Worm (Caenorhabditis elegans) whole organism, L4 larva: ENCODE measurements around the gene R10F2.4.
A peak's percentile ranks its signal among the peaks of the same experiment; 100 is the strongest.

ENCODE experiments used
- F26F4.8 ChIP-seq: fragments of 200-800 bp; sonication (Bioruptor generic); conservative IDR thresholded peaks from 2 replicates; pipeline ENCODE4 v1.3.6; 2022; ENCODE audit warnings: missing genetic modification characterization, missing compliant biosample characterization
- F49E8.2 ChIP-seq: sonication (generic microtip); optimal IDR thresholded peaks from 2 replicates; lab custom pipeline; 2016; ENCODE audit warnings: missing compliant biosample characterization, mild to moderate bottlenecking, missing genetic modification characterization, borderline replicate concordance
- R02D3.7 ChIP-seq: fragments of 150-350 bp; sonication (generic microtip); optimal IDR thresholded peaks from 3 replicates; lab custom pipeline; 2014; ENCODE audit warnings: missing biosample characterization, missing genetic modification characterization
- Y48G9A.11 ChIP-seq: fragments of 200-800 bp; sonication (Bioruptor generic); IDR thresholded peaks from 2 replicates; pipeline ENCODE4 v1.3.6; 2022; ENCODE audit warnings: missing genetic modification reagents, missing genetic modification characterization, missing compliant biosample characterization
- aly-2 ChIP-seq: sonication (generic microtip); optimal IDR thresholded peaks from 2 replicates; lab custom pipeline; 2018; ENCODE audit warnings: missing biosample characterization, missing genetic modification characterization
- ceh-82 ChIP-seq: sonication (generic microtip); optimal IDR thresholded peaks from 2 replicates; lab custom pipeline; 2017; ENCODE audit warnings: missing biosample characterization, missing genetic modification characterization
- ctbp-1 ChIP-seq: fragments of 200-800 bp; sonication (Bioruptor generic); IDR thresholded peaks from 2 replicates; pipeline ENCODE4 v1.3.6; 2022; ENCODE audit warnings: missing genetic modification reagents, missing genetic modification characterization, missing compliant biosample characterization
- daf-12 ChIP-seq: fragments of 150-350 bp; optimal IDR thresholded peaks from 2 replicates; lab custom pipeline; 2014; ENCODE audit warnings: missing biosample characterization, missing genetic modification reagents, missing genetic modification characterization
- daf-8 ChIP-seq: fragments of 200-800 bp; sonication (Bioruptor generic); IDR thresholded peaks from 2 replicates; pipeline ENCODE4 v1.3.6; 2022; ENCODE audit warnings: missing genetic modification characterization, missing compliant biosample characterization
- duxl-1 ChIP-seq: sonication (generic microtip); optimal IDR thresholded peaks from 2 replicates; lab custom pipeline; 2016; ENCODE audit warnings: mild to moderate bottlenecking, missing genetic modification characterization, moderate library complexity, missing compliant biosample characterization; ENCODE audit not compliant: poor library complexity
- dve-1 ChIP-seq: sonication (generic microtip); optimal IDR thresholded peaks from 2 replicates; lab custom pipeline; 2017; ENCODE audit warnings: antibody characterized with exemption, mild to moderate bottlenecking, missing genetic modification characterization, missing compliant biosample characterization; ENCODE audit not compliant: insufficient read depth
- fos-1 ChIP-seq: fragments of 150-350 bp; optimal IDR thresholded peaks from 2 replicates; lab custom pipeline; 2014; ENCODE audit warnings: missing biosample characterization, missing genetic modification characterization
- gei-8 ChIP-seq: fragments of 200-800 bp; sonication (Bioruptor generic); optimal IDR thresholded peaks from 2 replicates; lab custom pipeline; 2018; ENCODE audit warnings: mild to moderate bottlenecking, missing genetic modification characterization, missing compliant biosample characterization
- hif-1 ChIP-seq, 2 experiments: sonication (generic microtip); optimal IDR thresholded peaks; 2 replicates each; lab custom pipeline; 2016 to 2017; ENCODE audit warnings: missing compliant biosample characterization in 2 of 2, missing genetic modification characterization in 2 of 2, missing genetic modification reagents in 2 of 2, missing genotype in 2 of 2, mild to moderate bottlenecking in 1 of 2
- hlh-30 ChIP-seq: sonication (generic microtip); optimal IDR thresholded peaks from 2 replicates; lab custom pipeline; 2017; ENCODE audit warnings: antibody characterized with exemption, mild to moderate bottlenecking, missing genetic modification characterization, missing compliant biosample characterization; ENCODE audit not compliant: insufficient read depth
- jun-1 ChIP-seq: fragments of 150-350 bp; optimal IDR thresholded peaks from 2 replicates; lab custom pipeline; 2014; ENCODE audit warnings: missing biosample characterization, missing genetic modification reagents, missing genetic modification characterization
- lim-7 ChIP-seq: fragments of 200-800 bp; sonication (Bioruptor generic); IDR thresholded peaks from 2 replicates; pipeline ENCODE4 v1.3.6; 2022; ENCODE audit warnings: missing genetic modification characterization, missing compliant biosample characterization
- lin-15B ChIP-seq: fragments of 150-350 bp; sonication (generic microtip); optimal IDR thresholded peaks from 3 replicates; lab custom pipeline; 2014; ENCODE audit warnings: missing biosample characterization, missing genetic modification characterization
- lin-38 ChIP-seq: fragments of 200-800 bp; sonication (Bioruptor generic); IDR thresholded peaks from 2 replicates; pipeline ENCODE4 v1.3.6; 2022; ENCODE audit warnings: missing genetic modification reagents, missing genetic modification characterization, missing compliant biosample characterization
- lsy-2 ChIP-seq, 2 experiments: fragments of 150-350 bp in 1 of 2; sonication (generic microtip) in 1 of 2; optimal IDR thresholded peaks; 2 replicates each; lab custom pipeline; 2014 to 2017; ENCODE audit warnings: missing biosample characterization in 2 of 2, missing genetic modification characterization in 2 of 2
- madf-5 ChIP-seq, 2 experiments: fragments of 200-800 bp; sonication (Bioruptor generic); IDR thresholded peaks; 2 replicates each; pipeline ENCODE4 v1.3.6; 2022; ENCODE audit warnings: missing compliant biosample characterization in 2 of 2, missing genetic modification characterization in 2 of 2
- mep-1 ChIP-seq: fragments of 150-350 bp; sonication (generic microtip); optimal IDR thresholded peaks from 3 replicates; lab custom pipeline; 2014; ENCODE audit warnings: missing biosample characterization, missing genetic modification characterization
- mxl-2 ChIP-seq: fragments of 200-800 bp; sonication (Bioruptor generic); conservative IDR thresholded peaks from 2 replicates; pipeline ENCODE4 v1.3.6; 2022; ENCODE audit warnings: missing genetic modification reagents, missing genetic modification characterization, missing compliant biosample characterization
- nhr-11 ChIP-seq: fragments of 150-350 bp; optimal IDR thresholded peaks from 2 replicates; lab custom pipeline; 2014; ENCODE audit warnings: missing biosample characterization, missing genetic modification characterization
- nhr-237 ChIP-seq: sonication (generic microtip); optimal IDR thresholded peaks from 2 replicates; lab custom pipeline; 2017; ENCODE audit warnings: missing biosample characterization, missing genetic modification characterization
- nhr-25 ChIP-seq: sonication (generic microtip); optimal IDR thresholded peaks from 2 replicates; lab custom pipeline; 2017; ENCODE audit warnings: missing genetic modification characterization, mild to moderate bottlenecking, missing compliant biosample characterization, antibody characterized with exemption, moderate library complexity, borderline replicate concordance; ENCODE audit not compliant: insufficient read depth
- nhr-42 ChIP-seq: fragments of 200-800 bp; sonication (Bioruptor generic); IDR thresholded peaks from 2 replicates; pipeline ENCODE4 v1.3.6; 2022; ENCODE audit warnings: missing genetic modification characterization, missing compliant biosample characterization
- nhr-76 ChIP-seq: fragments of 150-350 bp; optimal IDR thresholded peaks from 2 replicates; lab custom pipeline; 2014; ENCODE audit warnings: missing biosample characterization, missing genetic modification characterization
- nhr-77 ChIP-seq: fragments of 150-350 bp; optimal IDR thresholded peaks from 2 replicates; lab custom pipeline; 2014; ENCODE audit warnings: missing biosample characterization, missing genetic modification characterization
- php-3 ChIP-seq: fragments of 200-800 bp; sonication (Bioruptor generic); IDR thresholded peaks from 2 replicates; pipeline ENCODE4 v1.3.6; 2022; ENCODE audit warnings: missing genetic modification reagents, missing genetic modification characterization, missing compliant biosample characterization
- rbr-2 ChIP-seq: sonication (generic microtip); optimal IDR thresholded peaks from 2 replicates; lab custom pipeline; 2016; ENCODE audit warnings: missing genotype, missing genetic modification characterization, missing compliant biosample characterization
- sdz-12 ChIP-seq: fragments of 200-800 bp; sonication (Bioruptor generic); optimal IDR thresholded peaks from 2 replicates; lab custom pipeline; 2018; ENCODE audit warnings: mild to moderate bottlenecking, missing genetic modification characterization, missing compliant biosample characterization
- snpc-1.2 ChIP-seq: fragments of 200-800 bp; sonication (Bioruptor generic); IDR thresholded peaks from 2 replicates; pipeline ENCODE4 v1.3.6; 2022; ENCODE audit warnings: missing genetic modification reagents, missing genetic modification characterization, missing compliant biosample characterization
- snpc-4 ChIP-seq: fragments of 150-350 bp; optimal IDR thresholded peaks from 2 replicates; lab custom pipeline; 2014; ENCODE audit warnings: missing biosample characterization, missing genetic modification characterization
- unc-130 ChIP-seq: sonication (generic microtip); optimal IDR thresholded peaks from 2 replicates; lab custom pipeline; 2016; ENCODE audit warnings: missing genetic modification reagents, missing genetic modification characterization, missing compliant biosample characterization
- unc-62 ChIP-seq, 3 experiments: fragments of 150-350 bp in 1 of 3; sonication (generic microtip); optimal IDR thresholded peaks in 2 of 3; peaks in 1 of 3; 1 replicate in 1 of 3; 2 replicates in 2 of 3; lab custom pipeline; 2014 to 2017; ENCODE audit warnings: missing biosample characterization in 3 of 3, missing genetic modification characterization in 3 of 3, missing genetic modification reagents in 3 of 3, missing genotype in 1 of 3
- zip-11 ChIP-seq: fragments of 200-800 bp; sonication (Bioruptor generic); IDR thresholded peaks from 2 replicates; pipeline ENCODE4 v1.3.6; 2022; ENCODE audit warnings: missing genetic modification characterization, missing compliant biosample characterization
- zip-2 ChIP-seq: fragments of 150-350 bp; optimal IDR thresholded peaks from 2 replicates; lab custom pipeline; 2014; ENCODE audit warnings: missing biosample characterization, missing genetic modification characterization
- ztf-7 ChIP-seq: fragments of 150-350 bp; optimal IDR thresholded peaks from 2 replicates; lab custom pipeline; 2014; ENCODE audit warnings: missing biosample characterization, missing genetic modification characterization

Gene R10F2.4

ce11 chrIII:2946626-2947168 lies 23.8 kb upstream of the R10F2.4 start, which contains the start of gene H05C05.1:
TSS of gene H05C05.1 (plus strand) at chrIII:2947118.
- TF ChIP-seq F49E8.2 (tag; lab: Kevin White, UChicago) (peak; percentile 91), unc-130 (GFP tag; lab: Kevin White, UChicago) (peak; percentile 16), duxl-1 (no peak), snpc-4 (no peak), lin-38 (GFP tag; lab: Robert Waterston, UW) (peak; percentile 64; the same call in 1 of the 2 replicates), gei-8 (GFP tag; lab: Kevin White, UChicago) (no peak), ctbp-1 (GFP tag; lab: Robert Waterston, UW) (no peak)

- TF ChIP-seq ceh-82 (no peak), nhr-25 (tag; lab: Kevin White, UChicago) (no peak), mep-1 (tag; lab: Kevin White, UChicago) (no peak), nhr-11 (tag; lab: Kevin White, UChicago) (no peak), Y48G9A.11 (GFP tag; lab: Robert Waterston, UW) (no peak), nhr-76 (tag; lab: Kevin White, UChicago) (no peak), snpc-4 (no peak), daf-8 (GFP tag; lab: Robert Waterston, UW) (no peak), hlh-30 (tag; lab: Kevin White, UChicago) (no peak), R02D3.7 (tag; lab: Kevin White, UChicago) (no peak)
Observed at ce11 chrIII:2946101-2946500, 23.2 kb upstream of the R10F2.4 start, which contains the start of gene H05C05.4. TSS of gene H05C05.4 (minus strand) at chrIII:2946201.

ce11 chrIII:2943995-2944394 lies 21.1 kb upstream of the R10F2.4 start, which contains the start of gene R10F2.6:
TSS of gene R10F2.6 (minus strand) at chrIII:2944095.
- TF ChIP-seq dve-1 (tag; lab: Kevin White, UChicago), result no peak

- TF ChIP-seq rbr-2 (tag; lab: Kevin White, UChicago), result no peak
- TF ChIP-seq aly-2 (tag; lab: Kevin White, UChicago), result no peak
- no peak for TF ChIP-seq nhr-237 (tag; lab: Kevin White, UChicago)
- TF ChIP-seq unc-62 (GFP tag; optimal IDR thresholded peaks at IDR 0.05 in 1 of 2; lab: Kevin White, UChicago), result peak in 1 of 2 experiments; percentile 94
- no peak for TF ChIP-seq unc-62 (tag; optimal IDR thresholded peaks at IDR 0.05; lab: Kevin White, UChicago)
- no peak for TF ChIP-seq mxl-2 (GFP tag; lab: Robert Waterston, UW)
Observed at ce11 chrIII:2941578-2941977, 18.7 kb upstream of the R10F2.4 start.

- TF ChIP-seq nhr-77 (no peak), lim-7 (GFP tag; lab: Robert Waterston, UW) (no peak), jun-1 (tag; lab: Kevin White, UChicago) (no peak), daf-12 (tag; lab: Kevin White, UChicago) (no peak), hlh-30 (tag; lab: Kevin White, UChicago) (no peak), zip-2 (tag; lab: Kevin White, UChicago) (no peak), F26F4.8 (no peak), snpc-1.2 (GFP tag; lab: Robert Waterston, UW) (no peak), sdz-12 (no peak), lin-15B (tag; lab: Kevin White, UChicago) (no peak), nhr-42 (GFP tag; lab: Robert Waterston, UW) (no peak), lsy-2 (tag; optimal IDR thresholded peaks at IDR 0.05; lab: Kevin White, UChicago) (no peak), php-3 (GFP tag; lab: Robert Waterston, UW) (no peak), fos-1 (tag; lab: Kevin White, UChicago) (no peak), hif-1 (tag; optimal IDR thresholded peaks at IDR 0.05; lab: Kevin White, UChicago) (no peak), zip-11 (GFP tag; lab: Robert Waterston, UW) (no peak), ztf-7 (tag; lab: Kevin White, UChicago) (no peak), madf-5 (GFP tag; IDR thresholded peaks at IDR 0.05; lab: Robert Waterston, UW) (no peak)
Observed at ce11 chrIII:2937780-2938179, 14.9 kb upstream of the R10F2.4 start.
